Worm (Caenorhabditis elegans) whole organism, early embryonic: ENCODE results near the gene Y43F8C.6.
A peak's percentile ranks its signal among the peaks of the same experiment; 100 is the strongest.

Source experiments
- B0310.2 ChIP-seq: sonication (generic microtip); optimal IDR thresholded peaks from 2 replicates; lab custom pipeline; 2016; ENCODE audit warnings: mild to moderate bottlenecking, missing genetic modification characterization, missing compliant biosample characterization
- F13C5.2 ChIP-seq: sonication (generic microtip); optimal IDR thresholded peaks from 2 replicates; lab custom pipeline; 2017; ENCODE audit warnings: mild to moderate bottlenecking, missing genetic modification characterization, inconsistent platforms, missing compliant biosample characterization
- aly-1 ChIP-seq: sonication (generic microtip); optimal IDR thresholded peaks from 2 replicates; lab custom pipeline; 2016; ENCODE audit warnings: missing genetic modification characterization, missing compliant biosample characterization
- ama-1 ChIP-seq: fragments of 150-350 bp; optimal IDR thresholded peaks from 2 replicates; lab custom pipeline; 2014
- ceh-13 ChIP-seq: fragments of 200-800 bp; sonication (Bioruptor generic); optimal IDR thresholded peaks from 2 replicates; lab custom pipeline; 2018; ENCODE audit warnings: mild to moderate bottlenecking, missing genetic modification characterization, missing compliant biosample characterization
- ceh-36 ChIP-seq: sonication (generic microtip); optimal IDR thresholded peaks from 2 replicates; lab custom pipeline; 2016; ENCODE audit warnings: missing genetic modification characterization, inconsistent platforms, missing compliant biosample characterization
- ets-7 ChIP-seq: sonication (generic microtip); optimal IDR thresholded peaks from 2 replicates; lab custom pipeline; 2016; ENCODE audit warnings: missing genotype, missing genetic modification characterization, missing compliant biosample characterization
- flt-1 ChIP-seq: fragments of 200-800 bp; sonication (Bioruptor generic); IDR thresholded peaks from 2 replicates; pipeline ENCODE4 v1.3.6; 2022; ENCODE audit warnings: missing genetic modification characterization, missing compliant biosample characterization
- hmbx-1 ChIP-seq: sonication (generic microtip); optimal IDR thresholded peaks from 2 replicates; lab custom pipeline; 2016; ENCODE audit warnings: mild to moderate bottlenecking, missing genetic modification characterization, missing compliant biosample characterization
- hmg-4 ChIP-seq: fragments of 200-800 bp; sonication (Bioruptor generic); optimal IDR thresholded peaks from 2 replicates; lab custom pipeline; 2018; ENCODE audit warnings: mild to moderate bottlenecking, missing genetic modification characterization, missing compliant biosample characterization
- hnd-1 ChIP-seq: sonication (generic microtip); optimal IDR thresholded peaks from 2 replicates; lab custom pipeline; 2016; ENCODE audit warnings: missing genetic modification characterization, missing compliant biosample characterization
- pes-1 ChIP-seq: fragments of 200-800 bp; sonication (Bioruptor generic); IDR thresholded peaks from 2 replicates; pipeline ENCODE4 v1.3.6; 2022; ENCODE audit warnings: missing genetic modification reagents, missing genetic modification characterization, missing compliant biosample characterization
- scrt-1 ChIP-seq: fragments of 200-800 bp; sonication (Bioruptor generic); IDR thresholded peaks from 2 replicates; pipeline ENCODE4 v1.3.6; 2022; ENCODE audit warnings: missing genetic modification characterization, missing compliant biosample characterization
- sea-1 ChIP-seq: fragments of 200-800 bp; sonication (Bioruptor generic); conservative IDR thresholded peaks from 2 replicates; pipeline ENCODE4 v1.3.6; 2022; ENCODE audit warnings: missing genetic modification characterization, missing compliant biosample characterization
- tbx-11 ChIP-seq: fragments of 200-800 bp; sonication (Bioruptor generic); IDR thresholded peaks from 2 replicates; pipeline ENCODE4 v1.3.6; 2022; ENCODE audit warnings: missing genetic modification characterization, missing compliant biosample characterization
- tbx-37 ChIP-seq: fragments of 200-800 bp; sonication (Bioruptor generic); conservative IDR thresholded peaks from 2 replicates; pipeline ENCODE4 v1.3.6; 2022; ENCODE audit warnings: missing genetic modification reagents, missing genetic modification characterization, missing compliant biosample characterization
- tra-4 ChIP-seq: sonication (generic microtip); optimal IDR thresholded peaks from 2 replicates; lab custom pipeline; 2017; ENCODE audit warnings: missing genetic modification characterization, missing compliant biosample characterization

The Y43F8C.6 gene

ce11 chrV:19666308-19666707 lies 25.6 kb upstream of the Y43F8C.6 start:
- no peak for TF ChIP-seq pes-1 (GFP tag; lab: Robert Waterston, UW)
- no peak for TF ChIP-seq scrt-1 (GFP tag; lab: Robert Waterston, UW)
- TF ChIP-seq B0310.2 (tag; lab: Kevin White, UChicago), result no peak
- TF ChIP-seq F13C5.2, result no peak
- TF ChIP-seq ceh-36 (tag; lab: Kevin White, UChicago), result no peak
- TF ChIP-seq hmbx-1 (tag; lab: Kevin White, UChicago), result no peak

- no peak for TF ChIP-seq F13C5.2
- TF ChIP-seq ceh-36 (tag; lab: Kevin White, UChicago), result peak; percentile 71
- TF ChIP-seq ceh-13, result no peak
- TF ChIP-seq tbx-37 (GFP tag; lab: Robert Waterston, UW), result no peak
These were observed 23.9 kb upstream of the Y43F8C.6 start for ce11 chrV:19664574-19664973.

- no peak for TF ChIP-seq tra-4
- TF ChIP-seq tbx-11 (GFP tag; lab: Robert Waterston, UW), result no peak
- TF ChIP-seq B0310.2 (tag; lab: Kevin White, UChicago), result no peak
- TF ChIP-seq scrt-1 (GFP tag; lab: Robert Waterston, UW), result no peak
- no peak for TF ChIP-seq sea-1
- TF ChIP-seq tbx-37 (GFP tag; lab: Robert Waterston, UW), result no peak
- TF ChIP-seq F13C5.2, result no peak
- no peak for TF ChIP-seq ama-1 (lab: Kevin White, UChicago)
- no peak for TF ChIP-seq pes-1 (GFP tag; lab: Robert Waterston, UW)
- TF ChIP-seq flt-1, result no peak
- no peak for TF ChIP-seq hnd-1 (tag; lab: Kevin White, UChicago)
- TF ChIP-seq hmbx-1 (tag; lab: Kevin White, UChicago), result no peak
- no peak for TF ChIP-seq aly-1
- TF ChIP-seq ets-7 (tag; lab: Kevin White, UChicago), result no peak
These were observed 14.4 kb upstream of the Y43F8C.6 start, which contains the start of gene dmd-3 for ce11 chrV:19655151-19655550. Gene dmd-3 (minus strand): TSS chrV:19655251.

ce11 chrV:19645572-19646155 lies 5.0 kb upstream of the Y43F8C.6 start, which contains the start of gene Y43F8C.9:
Gene Y43F8C.9 (plus strand): TSS chrV:19646105.
- TF ChIP-seq ets-7 (tag; lab: Kevin White, UChicago), result no peak
- no peak for TF ChIP-seq F13C5.2
- TF ChIP-seq pes-1 (GFP tag; lab: Robert Waterston, UW), result no peak
- no peak for TF ChIP-seq flt-1
- TF ChIP-seq sea-1, result no peak
- TF ChIP-seq tbx-37 (GFP tag; lab: Robert Waterston, UW), result no peak

ce11 chrV:19643903-19644302 lies 3.2 kb upstream of the Y43F8C.6 start, which contains the start of the genes Y43F8C.7 and mrps-28:
Gene Y43F8C.7 (minus strand): TSS chrV:19644030.
Gene mrps-28 (plus strand): TSS chrV:19644239.
- TF ChIP-seq hmbx-1 (tag; lab: Kevin White, UChicago) (no peak), hmg-4 (GFP tag; lab: Kevin White, UChicago) (no peak), B0310.2 (tag; lab: Kevin White, UChicago) (no peak), hnd-1 (tag; lab: Kevin White, UChicago) (no peak), ceh-13 (no peak), scrt-1 (GFP tag; lab: Robert Waterston, UW) (no peak), flt-1 (no peak), ets-7 (tag; lab: Kevin White, UChicago) (no peak), aly-1 (no peak), ceh-36 (tag; lab: Kevin White, UChicago) (no peak), pes-1 (GFP tag; lab: Robert Waterston, UW) (no peak), sea-1 (no peak), tra-4 (no peak), tbx-11 (GFP tag; lab: Robert Waterston, UW) (no peak), tbx-37 (GFP tag; lab: Robert Waterston, UW) (no peak), ama-1 (lab: Kevin White, UChicago) (no peak), F13C5.2 (no peak)

- TF ChIP-seq hnd-1 (tag; lab: Kevin White, UChicago), result peak; percentile 93
- peak; percentile 94 for TF ChIP-seq tra-4
- TF ChIP-seq B0310.2 (tag; lab: Kevin White, UChicago), result peak; percentile 98
- TF ChIP-seq F13C5.2, result peak; percentile 100
- TF ChIP-seq hmg-4 (GFP tag; lab: Kevin White, UChicago), result peak; percentile 99
- peak; percentile 98 for TF ChIP-seq tbx-37 (GFP tag; lab: Robert Waterston, UW)
- TF ChIP-seq pes-1 (GFP tag; lab: Robert Waterston, UW), result peak; percentile 98
- TF ChIP-seq ama-1 (lab: Kevin White, UChicago), result peak; percentile 15
- peak; percentile 93 for TF ChIP-seq hmbx-1 (tag; lab: Kevin White, UChicago)
- TF ChIP-seq scrt-1 (GFP tag; lab: Robert Waterston, UW), result peak; percentile 99
- TF ChIP-seq sea-1, result peak; percentile 99
- peak; percentile 98 for TF ChIP-seq ceh-36 (tag; lab: Kevin White, UChicago)
- TF ChIP-seq aly-1, result peak; percentile 99
- peak; percentile 99 for TF ChIP-seq tbx-11 (GFP tag; lab: Robert Waterston, UW)
- TF ChIP-seq flt-1, result peak; percentile 99
- TF ChIP-seq ets-7 (tag; lab: Kevin White, UChicago), result peak; percentile 95
- TF ChIP-seq ceh-13, result peak; percentile 99
These were observed 2.3 kb upstream of the Y43F8C.6 start for ce11 chrV:19643015-19643414.

ce11 chrV:19637890-19638289 lies 2.8 kb downstream of the Y43F8C.6 start:
- no peak for TF ChIP-seq sea-1
- no peak for TF ChIP-seq F13C5.2
- TF ChIP-seq pes-1 (GFP tag; lab: Robert Waterston, UW), result no peak
- TF ChIP-seq ceh-36 (tag; lab: Kevin White, UChicago), result no peak
- TF ChIP-seq aly-1, result no peak
- TF ChIP-seq hmg-4 (GFP tag; lab: Kevin White, UChicago), result no peak
- TF ChIP-seq hmbx-1 (tag; lab: Kevin White, UChicago), result no peak
- no peak for TF ChIP-seq tra-4
- no peak for TF ChIP-seq scrt-1 (GFP tag; lab: Robert Waterston, UW)
- TF ChIP-seq ama-1 (lab: Kevin White, UChicago), result no peak
- TF ChIP-seq ceh-13, result no peak
- TF ChIP-seq B0310.2 (tag; lab: Kevin White, UChicago), result no peak
- TF ChIP-seq hnd-1 (tag; lab: Kevin White, UChicago), result no peak
- no peak for TF ChIP-seq ets-7 (tag; lab: Kevin White, UChicago)
- TF ChIP-seq flt-1, result no peak
- TF ChIP-seq tbx-11 (GFP tag; lab: Robert Waterston, UW), result no peak
- no peak for TF ChIP-seq tbx-37 (GFP tag; lab: Robert Waterston, UW)
